Fruit fly (Drosophila melanogaster) whole organism, prepupa: Measurements from ENCODE around the gene CG8460.

Experiments used
- CG10669 ChIP-seq: fragments of 200-800 bp; sonication (Bioruptor generic); optimal IDR thresholded peaks from 3 replicates; lab custom pipeline; 2018; ENCODE audit warnings: missing biosample characterization, mild to moderate bottlenecking, missing genetic modification characterization, moderate library complexity
- CG11294 ChIP-seq: fragments of 200-800 bp; sonication (Bioruptor generic); IDR thresholded peaks from 2 replicates; pipeline ENCODE4 v1.3.6; 2022; ENCODE audit warnings: missing biosample characterization, missing genetic modification characterization
- CG11762 ChIP-seq: fragments of 200-800 bp; sonication (Bioruptor generic); optimal IDR thresholded peaks from 3 replicates; lab custom pipeline; 2016; ENCODE audit warnings: missing biosample characterization, missing genetic modification characterization; ENCODE audit not compliant: insufficient read depth
- CG15336 ChIP-seq: fragments of 200-800 bp; sonication (Bioruptor generic); IDR thresholded peaks from 2 replicates; pipeline ENCODE4 v1.3.6; 2022; ENCODE audit warnings: missing biosample characterization, missing genetic modification characterization
- CG1621 ChIP-seq: fragments of 200-800 bp; sonication (Bioruptor generic); optimal IDR thresholded peaks from 3 replicates; lab custom pipeline; 2018; ENCODE audit warnings: missing biosample characterization, mild to moderate bottlenecking, missing genetic modification characterization
- CG16779 ChIP-seq: fragments of 200-800 bp; sonication (Bioruptor generic); optimal IDR thresholded peaks from 3 replicates; lab custom pipeline; 2017; ENCODE audit warnings: missing biosample characterization, mild to moderate bottlenecking, missing genetic modification characterization
- CG3032 ChIP-seq: fragments of 200-800 bp; optimal IDR thresholded peaks from 2 replicates; lab custom pipeline; 2019; ENCODE audit warnings: missing biosample characterization, mild to moderate bottlenecking, missing genetic modification characterization, moderate library complexity
- CG31627 ChIP-seq: fragments of 200-800 bp; sonication (Bioruptor generic); optimal IDR thresholded peaks from 3 replicates; lab custom pipeline; 2016; ENCODE audit warnings: missing biosample characterization, missing genetic modification characterization
- CG32006 ChIP-seq: fragments of 200-800 bp; sonication (Bioruptor generic); optimal IDR thresholded peaks from 3 replicates; lab custom pipeline; 2017; ENCODE audit warnings: missing biosample characterization, mild to moderate bottlenecking, missing genetic modification characterization
- CG34406 ChIP-seq: fragments of 200-800 bp; sonication (Bioruptor generic); optimal IDR thresholded peaks from 3 replicates; lab custom pipeline; 2016; ENCODE audit warnings: missing biosample characterization, missing genetic modification characterization
- CG3919 ChIP-seq: fragments of 200-800 bp; sonication (Bioruptor generic); optimal IDR thresholded peaks from 3 replicates; lab custom pipeline; 2016; ENCODE audit warnings: missing biosample characterization, missing genetic modification characterization
- CG4318 ChIP-seq: fragments of 200-800 bp; sonication (Bioruptor generic); optimal IDR thresholded peaks from 3 replicates; lab custom pipeline; 2017; ENCODE audit warnings: missing biosample characterization, mild to moderate bottlenecking, missing genetic modification characterization
- CG6163 ChIP-seq: fragments of 200-800 bp; sonication (Bioruptor generic); IDR thresholded peaks from 3 replicates; pipeline ENCODE4 v1.3.6; 2022; ENCODE audit warnings: missing biosample characterization, missing genetic modification characterization
- CG6276 ChIP-seq: fragments of 200-800 bp; sonication (Bioruptor generic); optimal IDR thresholded peaks from 2 replicates; lab custom pipeline; 2017; ENCODE audit warnings: missing biosample characterization, mild to moderate bottlenecking, missing genetic modification characterization
- CG6792 ChIP-seq: fragments of 200-800 bp; sonication (Bioruptor generic); optimal IDR thresholded peaks from 3 replicates; lab custom pipeline; 2016; ENCODE audit warnings: missing biosample characterization, missing genetic modification characterization
- CG6808 ChIP-seq: fragments of 200-800 bp; sonication (Bioruptor generic); optimal IDR thresholded peaks from 3 replicates; lab custom pipeline; 2017; ENCODE audit warnings: missing biosample characterization, missing genetic modification characterization, mild to moderate bottlenecking, moderate library complexity, missing genetic modification reagents
- CG6854 ChIP-seq: fragments of 200-800 bp; sonication (Bioruptor generic); optimal IDR thresholded peaks from 2 replicates; lab custom pipeline; 2017; ENCODE audit warnings: missing biosample characterization, mild to moderate bottlenecking, missing genetic modification characterization
- CG7368 ChIP-seq: fragments of 200-800 bp; sonication (Bioruptor generic); optimal IDR thresholded peaks from 3 replicates; lab custom pipeline; 2016; ENCODE audit warnings: missing biosample characterization, missing genetic modification characterization
- CG8119 ChIP-seq: fragments of 200-800 bp; sonication (Bioruptor generic); IDR thresholded peaks from 3 replicates; pipeline ENCODE4 v1.3.6; 2022; ENCODE audit warnings: missing biosample characterization, missing genetic modification characterization
- CG8319 ChIP-seq: fragments of 200-800 bp; sonication (Bioruptor generic); optimal IDR thresholded peaks from 3 replicates; lab custom pipeline; 2016; ENCODE audit warnings: missing biosample characterization, missing genetic modification characterization
- CG9139 ChIP-seq: fragments of 200-800 bp; sonication (Bioruptor generic); optimal IDR thresholded peaks from 3 replicates; lab custom pipeline; 2017; ENCODE audit warnings: missing biosample characterization, mild to moderate bottlenecking, missing genetic modification characterization
- Eip75B ChIP-seq: fragments of 200-800 bp; sonication (Bioruptor generic); optimal IDR thresholded peaks from 3 replicates; lab custom pipeline; 2016; ENCODE audit warnings: missing biosample characterization, missing genetic modification characterization
- Eip78C ChIP-seq: fragments of 200-800 bp; sonication (Bioruptor generic); peaks from one replicate; lab custom pipeline; 2016; ENCODE audit warnings: missing biosample characterization, missing genetic modification characterization
- Eip93F ChIP-seq: fragments of 200-800 bp; sonication (Bioruptor generic); optimal IDR thresholded peaks from 2 replicates; lab custom pipeline; 2016; ENCODE audit warnings: missing biosample characterization, mild to moderate bottlenecking, missing genetic modification characterization
- Ets21C ChIP-seq: fragments of 200-800 bp; sonication (Bioruptor generic); optimal IDR thresholded peaks from 3 replicates; lab custom pipeline; 2016; ENCODE audit warnings: missing biosample characterization, missing genetic modification characterization
- Ets96B ChIP-seq: fragments of 200-800 bp; optimal IDR thresholded peaks from 2 replicates; lab custom pipeline; 2019; ENCODE audit warnings: missing biosample characterization, mild to moderate bottlenecking, missing genetic modification characterization, moderate library complexity
- Gug ChIP-seq: fragments of 200-800 bp; sonication (Bioruptor generic); IDR thresholded peaks from 2 replicates; pipeline ENCODE4 v1.3.6; 2022; ENCODE audit warnings: missing biosample characterization, missing genetic modification characterization
- Hr38 ChIP-seq: sonication (Bioruptor generic); optimal IDR thresholded peaks from 2 replicates; lab custom pipeline; 2016; ENCODE audit warnings: missing biosample characterization, missing genetic modification characterization
- Hr39 ChIP-seq: fragments of 200-800 bp; sonication (Bioruptor generic); optimal IDR thresholded peaks from 2 replicates; lab custom pipeline; 2016; ENCODE audit warnings: missing biosample characterization, missing genetic modification characterization
- Hr4 ChIP-seq: fragments of 200-800 bp; sonication (Bioruptor generic); optimal IDR thresholded peaks from 3 replicates; lab custom pipeline; 2016; ENCODE audit warnings: missing biosample characterization, missing genetic modification characterization
- Lpt ChIP-seq: fragments of 200-800 bp; sonication (Bioruptor generic); optimal IDR thresholded peaks from 3 replicates; lab custom pipeline; 2016; ENCODE audit warnings: missing biosample characterization, missing genetic modification characterization
- Met ChIP-seq: fragments of 200-800 bp; sonication (Bioruptor generic); optimal IDR thresholded peaks from 3 replicates; lab custom pipeline; 2016; ENCODE audit warnings: missing biosample characterization, missing genetic modification characterization
- OdsH ChIP-seq: fragments of 200-800 bp; sonication (Bioruptor generic); optimal IDR thresholded peaks from 3 replicates; lab custom pipeline; 2016; ENCODE audit warnings: missing biosample characterization, missing genetic modification characterization
- Smox ChIP-seq: fragments of 200-800 bp; sonication (Bioruptor generic); optimal IDR thresholded peaks from 3 replicates; lab custom pipeline; 2016; ENCODE audit warnings: missing biosample characterization, missing genetic modification characterization
- Sox102F ChIP-seq: fragments of 200-800 bp; sonication (Bioruptor generic); optimal IDR thresholded peaks from 2 replicates; lab custom pipeline; 2016; ENCODE audit warnings: missing biosample characterization, mild to moderate bottlenecking, missing genetic modification characterization
- Sox15 ChIP-seq: fragments of 200-800 bp; sonication (Bioruptor generic); optimal IDR thresholded peaks from 3 replicates; lab custom pipeline; 2016; ENCODE audit warnings: missing biosample characterization, missing genetic modification characterization
- achi ChIP-seq: fragments of 200-800 bp; sonication (Bioruptor generic); optimal IDR thresholded peaks from 3 replicates; lab custom pipeline; 2016; ENCODE audit warnings: missing biosample characterization, missing genetic modification characterization
- cyc ChIP-seq: fragments of 200-800 bp; sonication (Bioruptor generic); optimal IDR thresholded peaks from 3 replicates; lab custom pipeline; 2016; ENCODE audit warnings: missing biosample characterization, missing genetic modification characterization
- dac ChIP-seq: fragments of 200-800 bp; sonication (Bioruptor generic); optimal IDR thresholded peaks from 2 replicates; lab custom pipeline; 2017; ENCODE audit warnings: missing biosample characterization, mild to moderate bottlenecking, missing genetic modification characterization
- dsx ChIP-seq: fragments of 200-800 bp; optimal IDR thresholded peaks from 3 replicates; lab custom pipeline; 2019; ENCODE audit warnings: missing biosample characterization, mild to moderate bottlenecking, missing genetic modification characterization, moderate library complexity; ENCODE audit not compliant: poor library complexity, severe bottlenecking
- eg ChIP-seq: fragments of 200-800 bp; sonication (Bioruptor generic); IDR thresholded peaks from 3 replicates; pipeline ENCODE4 v1.3.6; 2022; ENCODE audit warnings: missing biosample characterization, missing genetic modification characterization
- esn ChIP-seq: fragments of 200-800 bp; sonication (Bioruptor generic); optimal IDR thresholded peaks from 2 replicates; lab custom pipeline; 2016; ENCODE audit warnings: missing biosample characterization, mild to moderate bottlenecking, missing genetic modification characterization, moderate library complexity
- fd85E ChIP-seq: fragments of 200-800 bp; sonication (Bioruptor generic); optimal IDR thresholded peaks from 3 replicates; lab custom pipeline; 2016; ENCODE audit warnings: missing biosample characterization, missing genetic modification characterization
- fkh ChIP-seq: fragments of 200-800 bp; sonication (Bioruptor generic); optimal IDR thresholded peaks from 3 replicates; lab custom pipeline; 2017; ENCODE audit warnings: missing biosample characterization, mild to moderate bottlenecking, missing genetic modification characterization, moderate library complexity
- lz ChIP-seq: fragments of 200-800 bp; sonication (Bioruptor generic); optimal IDR thresholded peaks from 3 replicates; lab custom pipeline; 2016; ENCODE audit warnings: missing biosample characterization, missing genetic modification characterization
- net ChIP-seq: fragments of 200-800 bp; sonication (Bioruptor generic); optimal IDR thresholded peaks from 3 replicates; lab custom pipeline; 2016; ENCODE audit warnings: missing biosample characterization, missing genetic modification characterization
- pdm3 ChIP-seq: fragments of 200-800 bp; sonication (Bioruptor generic); optimal IDR thresholded peaks from 3 replicates; lab custom pipeline; 2016; ENCODE audit warnings: missing biosample characterization, missing genetic modification characterization
- salr ChIP-seq, 2 experiments: fragments of 200-800 bp; sonication (Bioruptor generic); optimal IDR thresholded peaks; 3 replicates each; lab custom pipeline; 2016 to 2018; ENCODE audit warnings: missing biosample characterization in 2 of 2, missing genetic modification characterization in 2 of 2, mild to moderate bottlenecking in 1 of 2
- spab ChIP-seq: fragments of 200-800 bp; sonication (Bioruptor generic); optimal IDR thresholded peaks from 2 replicates; lab custom pipeline; 2017; ENCODE audit warnings: missing biosample characterization, mild to moderate bottlenecking, missing genetic modification characterization, missing genetic modification reagents
- ss ChIP-seq, 2 experiments: fragments of 200-800 bp; sonication (Bioruptor generic); optimal IDR thresholded peaks; 2 replicates in 1 of 2; 3 replicates in 1 of 2; lab custom pipeline; 2017 to 2018; ENCODE audit warnings: mild to moderate bottlenecking in 2 of 2, missing biosample characterization in 2 of 2, missing genetic modification characterization in 2 of 2, moderate library complexity in 1 of 2
- svp ChIP-seq: fragments of 200-800 bp; sonication (Bioruptor generic); peaks from one replicate; lab custom pipeline; 2016; ENCODE audit warnings: missing biosample characterization, missing genetic modification characterization

CG8460 gene

DNA sequence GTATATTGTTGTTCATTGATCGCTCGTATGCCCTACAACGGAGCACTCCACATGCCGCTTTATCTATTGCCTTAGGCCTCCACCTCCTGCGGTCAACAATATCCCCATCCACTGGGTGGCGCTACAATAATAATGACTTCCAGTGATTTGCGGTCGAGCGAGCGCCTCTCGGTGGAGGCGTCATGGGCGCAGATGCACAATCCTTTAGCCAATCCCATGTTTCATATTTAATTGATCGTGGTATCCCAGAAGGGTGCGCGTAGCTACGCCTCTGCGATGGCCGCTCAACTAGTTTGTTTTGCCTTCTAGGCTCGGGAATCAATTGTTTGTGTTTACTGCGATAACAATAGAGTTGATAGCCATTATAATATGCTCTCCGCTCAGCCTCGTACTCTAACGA lies 32.1 kb downstream of the CG8460 start (continued):
- no peak for TF ChIP-seq CG11762

DNA sequence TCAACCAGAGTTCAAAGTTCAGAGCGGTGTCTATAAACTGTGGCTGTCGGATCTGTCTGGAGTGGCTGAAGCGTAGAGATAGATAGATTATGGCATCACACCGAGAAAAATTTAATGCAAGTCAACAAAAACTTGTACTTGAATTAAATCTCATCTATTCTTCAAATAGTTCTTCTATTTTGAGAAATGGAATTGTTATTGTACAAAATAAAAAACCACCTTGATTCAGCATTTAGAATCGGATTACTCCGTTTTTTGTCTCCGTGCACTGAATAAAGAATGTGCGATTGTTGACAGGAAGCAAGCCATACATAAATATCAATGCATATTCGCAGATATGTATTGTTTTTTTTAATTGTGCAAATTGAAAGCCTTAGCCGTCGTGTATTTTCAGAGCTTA lies 32.6 kb downstream of the CG8460 start:
- TF ChIP-seq Hr4 (peak; percentile 49), Eip93F (GFP tag; lab: Kevin White, UChicago) (no peak), CG9139 (GFP tag; lab: Kevin White, UChicago) (no peak), fd85E (GFP tag; lab: Kevin White, UChicago) (no peak), Lpt (GFP tag; lab: Kevin White, UChicago) (no peak), cyc (GFP tag; lab: Kevin White, UChicago) (peak; percentile 71), CG32006 (GFP tag; lab: Kevin White, UChicago) (peak; percentile 32), CG7368 (GFP tag; lab: Kevin White, UChicago) (no peak), Hr39 (peak; percentile 69), lz (GFP tag; lab: Kevin White, UChicago) (peak; percentile 61), CG6808 (GFP tag; lab: Kevin White, UChicago) (peak; percentile 34), fkh (GFP tag; lab: Kevin White, UChicago) (no peak), Ets96B (peak; percentile 59), CG3919 (GFP tag; lab: Kevin White, UChicago) (peak; percentile 71), dsx (peak; percentile 71), CG6276 (GFP tag; lab: Kevin White, UChicago) (no peak), CG6163 (GFP tag; lab: Robert Waterston, UW) (peak; percentile 87), salr (GFP tag; optimal IDR thresholded peaks at IDR 0.05; lab: Kevin White, UChicago) (peak; percentile 4 to 16), CG3032 (tag; lab: Kevin White, UChicago) (peak; percentile 66), svp (GFP tag; lab: Kevin White, UChicago) (peak; percentile 98), CG11294 (GFP tag; lab: Robert Waterston, UW) (peak; percentile 68; the same call in 1 of the 2 replicates), pdm3 (GFP tag; lab: Kevin White, UChicago) (peak; percentile 56), dac (no peak), eg (GFP tag; lab: Robert Waterston, UW) (peak; percentile 90), CG8119 (peak; percentile 65), Gug (peak; percentile 84), Met (GFP tag; lab: Kevin White, UChicago) (peak; percentile 77), CG8319 (peak; percentile 11), CG34406 (GFP tag; lab: Kevin White, UChicago) (peak; percentile 46), net (GFP tag; lab: Kevin White, UChicago) (peak; percentile 56), CG10669 (peak; percentile 63), CG6854 (GFP tag; lab: Kevin White, UChicago) (peak; percentile 8), CG1621 (tag; lab: Kevin White, UChicago) (peak; percentile 16), ss (GFP tag; optimal IDR thresholded peaks at IDR 0.05; lab: Kevin White, UChicago) (peak; percentile 51 to 79), CG31627 (GFP tag; lab: Kevin White, UChicago) (peak; percentile 67), Hr38 (no peak), Sox15 (GFP tag; lab: Kevin White, UChicago) (peak; percentile 14), Ets21C (peak; percentile 52), OdsH (GFP tag; lab: Kevin White, UChicago) (peak; percentile 61), CG4318 (GFP tag; lab: Kevin White, UChicago) (no peak), CG15336 (GFP tag; lab: Robert Waterston, UW) (peak; percentile 73), CG6792 (peak; percentile 53), Eip78C (peak; percentile 92), Smox (no peak), achi (GFP tag; lab: Kevin White, UChicago) (peak; percentile 41), CG16779 (no peak), esn (GFP tag; lab: Kevin White, UChicago) (peak; percentile 73), Sox102F (GFP tag; lab: Kevin White, UChicago) (peak; percentile 78), spab (GFP tag; lab: Kevin White, UChicago) (no peak), Eip75B (GFP tag; lab: Kevin White, UChicago) (peak; percentile 51)
